Worm (Caenorhabditis elegans) whole organism, late embryonic: ENCODE measurements around the gene R07H5.16.

Experiments used
- C38D4.7 ChIP-seq: fragments of 200-800 bp; sonication (Bioruptor generic); optimal IDR thresholded peaks from 2 replicates; lab custom pipeline; 2018; ENCODE audit warnings: mild to moderate bottlenecking, missing genetic modification characterization, moderate library complexity, missing compliant biosample characterization
- K02D7.2 ChIP-seq: sonication (generic microtip); optimal IDR thresholded peaks from 2 replicates; lab custom pipeline; 2017; ENCODE audit warnings: mild to moderate bottlenecking, missing genetic modification characterization, missing compliant biosample characterization
- ceh-24 ChIP-seq: sonication (generic microtip); optimal IDR thresholded peaks from 2 replicates; lab custom pipeline; 2016; ENCODE audit warnings: mild to moderate bottlenecking, missing genetic modification characterization, missing compliant biosample characterization
- dmd-4 ChIP-seq: sonication (generic microtip); optimal IDR thresholded peaks from 2 replicates; lab custom pipeline; 2016; ENCODE audit warnings: borderline replicate concordance, missing genetic modification characterization, missing compliant biosample characterization
- dve-1 ChIP-seq: sonication (generic microtip); optimal IDR thresholded peaks from 2 replicates; lab custom pipeline; 2017; ENCODE audit warnings: antibody characterized with exemption, mild to moderate bottlenecking, missing genetic modification characterization, missing compliant biosample characterization
- elt-2 ChIP-seq: sonication (generic microtip); optimal IDR thresholded peaks from 2 replicates; lab custom pipeline; 2016; ENCODE audit warnings: missing genetic modification reagents, missing genetic modification characterization, missing compliant biosample characterization
- ets-4 ChIP-seq: sonication (generic microtip); optimal IDR thresholded peaks from 2 replicates; lab custom pipeline; 2016; ENCODE audit warnings: missing genetic modification characterization, missing compliant biosample characterization
- fkh-10 ChIP-seq: fragments of 150-350 bp; optimal IDR thresholded peaks from 2 replicates; lab custom pipeline; 2014; ENCODE audit warnings: missing biosample characterization, missing genetic modification reagents, missing genetic modification characterization
- gmeb-2 ChIP-seq: sonication (generic microtip); optimal IDR thresholded peaks from 2 replicates; lab custom pipeline; 2016; ENCODE audit warnings: missing genetic modification characterization, inconsistent platforms, missing compliant biosample characterization
- nhr-11 ChIP-seq: fragments of 150-350 bp; optimal IDR thresholded peaks from 2 replicates; lab custom pipeline; 2014; ENCODE audit warnings: missing biosample characterization, missing genetic modification characterization
- ref-2 ChIP-seq: sonication (generic microtip); optimal IDR thresholded peaks from 2 replicates; lab custom pipeline; 2016; ENCODE audit warnings: missing genetic modification characterization, missing compliant biosample characterization
- unc-42 ChIP-seq: sonication (generic microtip); optimal IDR thresholded peaks from 2 replicates; lab custom pipeline; 2016; ENCODE audit warnings: missing genotype, missing genetic modification characterization, missing compliant biosample characterization
- ztf-16 ChIP-seq: sonication (generic microtip); optimal IDR thresholded peaks from 2 replicates; lab custom pipeline; 2017; ENCODE audit warnings: missing genetic modification characterization, missing compliant biosample characterization

ce11 chrIV:11212978-11213377 lies 13.8 kb downstream of the R07H5.16 start:
- TF ChIP-seq dmd-4 = no peak
- TF ChIP-seq fkh-10 (GFP tag; lab: Kevin White, UChicago) = no peak
- no peak for TF ChIP-seq ets-4
- no peak for TF ChIP-seq ref-2
- no peak for TF ChIP-seq elt-2
- no peak for TF ChIP-seq nhr-11 (tag; lab: Kevin White, UChicago)
- no peak for TF ChIP-seq dve-1 (tag; lab: Kevin White, UChicago)
- TF ChIP-seq ztf-16 = no peak
- no peak for TF ChIP-seq unc-42 (tag; lab: Kevin White, UChicago)
- TF ChIP-seq gmeb-2 (tag; lab: Kevin White, UChicago) = no peak
- TF ChIP-seq K02D7.2 (tag; lab: Kevin White, UChicago) = no peak
- no peak for TF ChIP-seq ceh-24 (tag; lab: Kevin White, UChicago)
- TF ChIP-seq C38D4.7 (GFP tag; lab: Kevin White, UChicago) = no peak
